Fruit fly (Drosophila melanogaster) whole organism, embryonic: ENCODE measurements around the gene IntS4.

Experiments used
- Aef1 ChIP-seq: fragments of 200-800 bp; sonication (Bioruptor generic); IDR thresholded peaks from 3 replicates; pipeline ENCODE4 v1.3.6; 2022; ENCODE audit warnings: missing biosample characterization, missing genetic modification characterization
- Awh ChIP-seq: fragments of 200-800 bp; sonication (Bioruptor generic); IDR thresholded peaks from 2 replicates; pipeline ENCODE4, ENCODE4 v1.3.6; 2022; ENCODE audit warnings: missing biosample characterization, missing genetic modification characterization
- Bdp1 ChIP-seq: fragments of 200-800 bp; sonication (Bioruptor generic); optimal IDR thresholded peaks from 3 replicates; lab custom pipeline; 2016; ENCODE audit warnings: missing biosample characterization, missing genetic modification characterization
- Blimp-1 ChIP-seq: fragments of 200-800 bp; sonication (Bioruptor generic); optimal IDR thresholded peaks from 3 replicates; lab custom pipeline; 2018; ENCODE audit warnings: missing biosample characterization, missing genetic modification characterization, mild to moderate bottlenecking, moderate library complexity, missing genetic modification reagents
- CG10321 ChIP-seq: fragments of 200-800 bp; sonication (Bioruptor generic); IDR thresholded peaks from 2 replicates; pipeline ENCODE4 v1.3.6; 2022; ENCODE audit warnings: missing biosample characterization, missing genetic modification characterization
- CG10431 ChIP-seq: fragments of 200-800 bp; sonication (Bioruptor generic); optimal IDR thresholded peaks from 3 replicates; lab custom pipeline; 2018; ENCODE audit warnings: missing biosample characterization, mild to moderate bottlenecking, missing genetic modification characterization
- CG11247 ChIP-seq: fragments of 200-800 bp; sonication (Bioruptor generic); IDR thresholded peaks from 2 replicates; pipeline ENCODE4 v1.3.6; 2022; ENCODE audit warnings: missing biosample characterization, missing genetic modification characterization
- CG14860 ChIP-seq: fragments of 200-800 bp; sonication (Bioruptor generic); IDR thresholded peaks from 3 replicates; pipeline ENCODE4 v1.3.6; 2022; ENCODE audit warnings: missing biosample characterization, missing genetic modification characterization; ENCODE audit not compliant: partially characterized antibody
- CG16813 ChIP-seq: fragments of 200-800 bp; sonication (Bioruptor generic); IDR thresholded peaks from 3 replicates; pipeline ENCODE4 v1.3.6; 2022; ENCODE audit warnings: missing biosample characterization, missing genetic modification characterization; ENCODE audit not compliant: partially characterized antibody
- CG17829 ChIP-seq: fragments of 200-800 bp; optimal IDR thresholded peaks from 2 replicates; lab custom pipeline; 2019; ENCODE audit warnings: missing biosample characterization, mild to moderate bottlenecking, missing genetic modification characterization, moderate library complexity
- CG17912 ChIP-seq: fragments of 200-800 bp; sonication (Bioruptor generic); optimal IDR thresholded peaks from 2 replicates; lab custom pipeline; 2018; ENCODE audit warnings: missing biosample characterization, mild to moderate bottlenecking, missing genetic modification characterization
- CG2678 ChIP-seq: fragments of 200-800 bp; sonication (Bioruptor generic); optimal IDR thresholded peaks from 3 replicates; lab custom pipeline; 2019; ENCODE audit warnings: missing biosample characterization, mild to moderate bottlenecking, missing genetic modification characterization, moderate library complexity
- CG3281 ChIP-seq: fragments of 200-800 bp; sonication (Bioruptor generic); optimal IDR thresholded peaks from 3 replicates; lab custom pipeline; 2017; ENCODE audit warnings: missing biosample characterization, mild to moderate bottlenecking, missing genetic modification characterization
- CG4424 ChIP-seq: fragments of 200-800 bp; sonication (Bioruptor generic); optimal IDR thresholded peaks from 3 replicates; lab custom pipeline; 2016; ENCODE audit warnings: missing biosample characterization, missing genetic modification characterization
- CG4617 ChIP-seq: fragments of 200-800 bp; sonication (Bioruptor generic); optimal IDR thresholded peaks from 3 replicates; lab custom pipeline; 2016; ENCODE audit warnings: missing biosample characterization, missing genetic modification characterization, borderline replicate concordance
- CG4730 ChIP-seq: fragments of 200-800 bp; sonication (Bioruptor generic); IDR thresholded peaks from 2 replicates; pipeline ENCODE4 v1.3.6; 2022; ENCODE audit warnings: missing biosample characterization, missing genetic modification characterization
- CG6689 ChIP-seq: fragments of 200-800 bp; sonication (Bioruptor generic); IDR thresholded peaks from 2 replicates; pipeline ENCODE4 v1.3.6; 2022; ENCODE audit warnings: missing biosample characterization, missing genetic modification characterization
- CG7786 ChIP-seq: fragments of 200-800 bp; sonication (Bioruptor generic); optimal IDR thresholded peaks from 2 replicates; lab custom pipeline; 2016; ENCODE audit warnings: missing biosample characterization, missing genetic modification characterization
- CG8089 ChIP-seq: fragments of 200-800 bp; sonication (Bioruptor generic); optimal IDR thresholded peaks from 3 replicates; lab custom pipeline; 2016; ENCODE audit warnings: missing biosample characterization, missing genetic modification characterization
- CG9876 ChIP-seq: fragments of 200-800 bp; sonication (Bioruptor generic); optimal IDR thresholded peaks from 2 replicates; lab custom pipeline; 2016; ENCODE audit warnings: missing biosample characterization, missing genetic modification characterization
- D19B ChIP-seq: fragments of 200-800 bp; sonication (Bioruptor generic); optimal IDR thresholded peaks from 2 replicates; lab custom pipeline; 2017; ENCODE audit warnings: missing biosample characterization, mild to moderate bottlenecking, missing genetic modification characterization
- Dad ChIP-seq: fragments of 200-800 bp; sonication (Bioruptor generic); optimal IDR thresholded peaks from 3 replicates; lab custom pipeline; 2016; ENCODE audit warnings: missing biosample characterization, missing genetic modification characterization
- Dfd ChIP-seq, 2 experiments: fragments of >200 bp; optimal IDR thresholded peaks; 2 replicates each; lab custom pipeline; 2017; ENCODE audit warnings: missing biosample characterization in 2 of 2, missing genetic modification characterization in 2 of 2
- Doc3 ChIP-seq: fragments of 200-800 bp; sonication (Bioruptor generic); IDR thresholded peaks from 3 replicates; pipeline ENCODE4 v1.3.6; 2022; ENCODE audit warnings: missing biosample characterization, missing genetic modification characterization; ENCODE audit not compliant: partially characterized antibody
- Dp ChIP-seq: fragments of 200-800 bp; sonication (Bioruptor generic); optimal IDR thresholded peaks from 2 replicates; lab custom pipeline; 2018; ENCODE audit warnings: missing biosample characterization, mild to moderate bottlenecking, missing genetic modification characterization, moderate library complexity
- Myb ChIP-seq: fragments of 200-800 bp; sonication (Bioruptor generic); optimal IDR thresholded peaks from 2 replicates; lab custom pipeline; 2016; ENCODE audit warnings: missing biosample characterization, missing genetic modification characterization
- Oaz ChIP-seq: fragments of 200-800 bp; sonication (Bioruptor generic); IDR thresholded peaks from 2 replicates; pipeline ENCODE4 v1.3.6; 2022; ENCODE audit warnings: missing biosample characterization, missing genetic modification characterization
- Oli ChIP-seq: fragments of 200-800 bp; sonication (Bioruptor generic); optimal IDR thresholded peaks from 2 replicates; lab custom pipeline; 2018; ENCODE audit warnings: missing biosample characterization, mild to moderate bottlenecking, missing genetic modification characterization, moderate library complexity
- PHDP ChIP-seq: fragments of 200-800 bp; sonication (Bioruptor generic); optimal IDR thresholded peaks from 3 replicates; lab custom pipeline; 2018; ENCODE audit warnings: missing biosample characterization, mild to moderate bottlenecking, missing genetic modification characterization, moderate library complexity
- Spps ChIP-seq: fragments of 200-800 bp; sonication (Bioruptor generic); optimal IDR thresholded peaks from 2 replicates; lab custom pipeline; 2018; ENCODE audit warnings: missing biosample characterization, mild to moderate bottlenecking, missing genetic modification characterization
- Trl ChIP-seq, 3 experiments: fragments of >200 bp in 2 of 3; fragments of 200-800 bp in 1 of 3; sonication (Bioruptor generic) in 1 of 3; optimal IDR thresholded peaks; 2 replicates in 1 of 3; 3 replicates in 2 of 3; lab custom pipeline; 2016 to 2017; ENCODE audit warnings: missing biosample characterization in 1 of 3, missing genetic modification characterization in 1 of 3
- br ChIP-seq: fragments of >200 bp; optimal IDR thresholded peaks from 2 replicates; lab custom pipeline; 2017
- btn ChIP-seq: fragments of 200-800 bp; sonication (Bioruptor generic); optimal IDR thresholded peaks from 2 replicates; lab custom pipeline; 2016; ENCODE audit warnings: missing biosample characterization, missing genetic modification characterization
- cas ChIP-seq: fragments of 200-800 bp; sonication (Bioruptor generic); IDR thresholded peaks from 2 replicates; pipeline ENCODE4 v1.3.6; 2022; ENCODE audit warnings: missing biosample characterization, missing genetic modification characterization
- cato ChIP-seq: fragments of 200-800 bp; sonication (Bioruptor generic); optimal IDR thresholded peaks from 2 replicates; lab custom pipeline; 2016; ENCODE audit warnings: missing biosample characterization, missing genetic modification characterization, borderline replicate concordance
- crc ChIP-seq: fragments of 200-800 bp; sonication (Bioruptor generic); optimal IDR thresholded peaks from 2 replicates; lab custom pipeline; 2016; ENCODE audit warnings: missing biosample characterization, missing genetic modification characterization
- dpn ChIP-seq, 2 experiments: fragments of 200-800 bp; sonication (Bioruptor generic); optimal IDR thresholded peaks; 3 replicates each; lab custom pipeline; 2016; ENCODE audit warnings: missing biosample characterization in 2 of 2, missing genetic modification characterization in 2 of 2
- emc ChIP-seq: fragments of 200-800 bp; sonication (Bioruptor generic); optimal IDR thresholded peaks from 2 replicates; lab custom pipeline; 2016; ENCODE audit warnings: missing biosample characterization, missing genetic modification characterization
- ken ChIP-seq: fragments of 200-800 bp; sonication (Bioruptor generic); IDR thresholded peaks from 3 replicates; pipeline ENCODE4 v1.3.6; 2022; ENCODE audit warnings: missing biosample characterization, missing genetic modification characterization
- lmd ChIP-seq: fragments of 200-800 bp; sonication (Bioruptor generic); IDR thresholded peaks from 2 replicates; pipeline ENCODE4 v1.3.6; 2022; ENCODE audit warnings: missing biosample characterization, missing genetic modification characterization
- nerfin-1 ChIP-seq: fragments of 200-800 bp; sonication (Bioruptor generic); optimal IDR thresholded peaks from 3 replicates; lab custom pipeline; 2019; ENCODE audit warnings: missing biosample characterization, mild to moderate bottlenecking, missing genetic modification characterization, moderate library complexity
- nmo ChIP-seq: fragments of 200-800 bp; sonication (Bioruptor generic); optimal IDR thresholded peaks from 2 replicates; lab custom pipeline; 2018; ENCODE audit warnings: missing biosample characterization, mild to moderate bottlenecking, missing genetic modification characterization, moderate library complexity
- onecut ChIP-seq: fragments of 200-800 bp; sonication (Bioruptor generic); IDR thresholded peaks from 2 replicates; pipeline ENCODE4 v1.3.6; 2022; ENCODE audit warnings: missing biosample characterization, missing genetic modification characterization
- psq ChIP-seq: fragments of 200-800 bp; sonication (Bioruptor generic); optimal IDR thresholded peaks from 2 replicates; lab custom pipeline; 2017; ENCODE audit warnings: missing biosample characterization, missing genetic modification characterization
- sim ChIP-seq: fragments of 200-800 bp; sonication (Bioruptor generic); IDR thresholded peaks from 2 replicates; pipeline ENCODE4 v1.3.6; 2022; ENCODE audit warnings: missing biosample characterization, missing genetic modification characterization
- sisA ChIP-seq: fragments of 200-800 bp; sonication (Bioruptor generic); IDR thresholded peaks from 2 replicates; pipeline ENCODE4 v1.3.6; 2022; ENCODE audit warnings: missing biosample characterization, missing genetic modification characterization
- tgo ChIP-seq: fragments of 200-800 bp; sonication (Bioruptor generic); IDR thresholded peaks from 3 replicates; pipeline ENCODE4 v1.3.6; 2022; ENCODE audit warnings: missing biosample characterization, missing genetic modification characterization
- toy ChIP-seq: fragments of 200-800 bp; sonication (Bioruptor generic); IDR thresholded peaks from 2 replicates; pipeline ENCODE4 v1.3.6; 2022; ENCODE audit warnings: missing biosample characterization, missing genetic modification characterization
- vnd ChIP-seq: fragments of 200-800 bp; sonication (Bioruptor generic); IDR thresholded peaks from 3 replicates; pipeline ENCODE4 v1.3.6; 2022; ENCODE audit warnings: missing biosample characterization, missing genetic modification characterization; ENCODE audit not compliant: partially characterized antibody
- yki ChIP-seq: fragments of >200 bp; optimal IDR thresholded peaks from 3 replicates; lab custom pipeline; 2018
- zf30C ChIP-seq: fragments of 200-800 bp; sonication (Bioruptor generic); optimal IDR thresholded peaks from 3 replicates; lab custom pipeline; 2018; ENCODE audit warnings: missing biosample characterization, mild to moderate bottlenecking, missing genetic modification characterization

The IntS4 gene

dm6 chrX:8558762-8559172, at the start of gene IntS4:
Gene IntS4, minus strand, starts transcription at chrX:8558781.
- TF ChIP-seq CG4424 (GFP tag; lab: Kevin White, UChicago) (peak; percentile 67), tgo (GFP tag; lab: Robert Waterston, UW) (peak; percentile 53), sisA (GFP tag; lab: Robert Waterston, UW) (peak; percentile 39; the same call in 1 of the 2 replicates), Trl (optimal IDR thresholded peaks at IDR 0.05; lab: Kevin White, UChicago) (no peak), Trl (GFP tag; optimal IDR thresholded peaks at IDR 0.05; lab: Kevin White, UChicago) (no peak), CG10431 (GFP tag; lab: Kevin White, UChicago) (no peak), CG11247 (GFP tag; lab: Robert Waterston, UW) (0 out of 2 replicates have a peak, but pooled peaks have one; percentile 52), psq (GFP tag; lab: Kevin White, UChicago) (peak; percentile 98), Dad (GFP tag; lab: Kevin White, UChicago) (peak; percentile 34), Spps (tag; lab: Kevin White, UChicago) (no peak), CG8089 (GFP tag; lab: Kevin White, UChicago) (no peak), emc (GFP tag; lab: Kevin White, UChicago) (no peak), Aef1 (GFP tag; lab: Robert Waterston, UW) (peak; percentile 50; the same call in 2 of the 3 replicates), D19B (no peak), CG10321 (GFP tag; lab: Robert Waterston, UW) (no peak), CG9876 (GFP tag; lab: Kevin White, UChicago) (no peak), ken (GFP tag; lab: Robert Waterston, UW) (peak; percentile 59; the same call in 1 of the 3 replicates), toy (GFP tag; lab: Robert Waterston, UW) (no peak), zf30C (GFP tag; lab: Kevin White, UChicago) (no peak), Oaz (GFP tag; lab: Robert Waterston, UW) (no peak), Dp (peak; percentile 22), Doc3 (GFP tag; lab: Robert Waterston, UW) (peak; percentile 96), Blimp-1 (no peak), PHDP (peak; percentile 44), cato (GFP tag; lab: Kevin White, UChicago) (no peak), vnd (peak; percentile 94), CG17912 (GFP tag; lab: Kevin White, UChicago) (no peak), br (lab: Kevin White, UChicago) (no peak), CG16813 (GFP tag; lab: Robert Waterston, UW) (peak; percentile 96), cas (GFP tag; lab: Robert Waterston, UW) (peak; percentile 56; the same call in 1 of the 2 replicates), CG17829 (tag; lab: Kevin White, UChicago) (peak; percentile 78), CG14860 (GFP tag; lab: Robert Waterston, UW) (peak; percentile 89), lmd (GFP tag; lab: Robert Waterston, UW) (peak; percentile 69; the same call in 1 of the 2 replicates), CG3281 (peak; percentile 58), crc (GFP tag; lab: Kevin White, UChicago) (no peak), CG4617 (peak; percentile 51), yki (no peak), sim (GFP tag; lab: Robert Waterston, UW) (no peak), CG6689 (GFP tag; lab: Robert Waterston, UW) (peak; percentile 55), btn (no peak), CG7786 (GFP tag; lab: Kevin White, UChicago) (no peak), CG2678 (no peak), nmo (peak; percentile 80), Awh (no peak), nerfin-1 (peak; percentile 57), Dfd (GFP tag; optimal IDR thresholded peaks at IDR 0.05; lab: Kevin White, UChicago) (no peak), onecut (GFP tag; lab: Robert Waterston, UW) (peak; percentile 57), CG4730 (GFP tag; lab: Robert Waterston, UW) (peak; percentile 38; the same call in 1 of the 2 replicates), Myb (peak; percentile 0), Bdp1 (GFP tag; lab: Kevin White, UChicago) (no peak), Oli (peak; percentile 44), dpn (GFP tag; optimal IDR thresholded peaks at IDR 0.05; lab: Kevin White, UChicago) (peak; percentile 39 to 82)
